Worm (Caenorhabditis elegans) whole organism, midembryonic: Measurements from ENCODE around the gene F14D7.8.

Source experiments
- T22C8.4 ChIP-seq: fragments of 200-800 bp; sonication (Bioruptor generic); IDR thresholded peaks from 2 replicates; pipeline ENCODE4 v1.3.6; 2022; ENCODE audit warnings: missing genetic modification characterization, missing compliant biosample characterization
- cog-1 ChIP-seq: sonication (generic microtip); optimal IDR thresholded peaks from 2 replicates; lab custom pipeline; 2016; ENCODE audit warnings: missing genetic modification characterization, missing compliant biosample characterization
- flt-1 ChIP-seq: fragments of 200-800 bp; sonication (Bioruptor generic); IDR thresholded peaks from 2 replicates; pipeline ENCODE4 v1.3.6; 2022; ENCODE audit warnings: missing genetic modification characterization, missing compliant biosample characterization
- klf-2 ChIP-seq: fragments of 200-800 bp; sonication (Bioruptor generic); conservative IDR thresholded peaks from 2 replicates; pipeline ENCODE4 v1.3.6; 2022; ENCODE audit warnings: missing genetic modification reagents, missing genetic modification characterization, missing compliant biosample characterization
- med-1 ChIP-seq: sonication (generic microtip); optimal IDR thresholded peaks from 2 replicates; lab custom pipeline; 2017; ENCODE audit warnings: missing genetic modification characterization, mild to moderate bottlenecking, missing compliant biosample characterization, antibody characterized with exemption, missing genetic modification reagents; ENCODE audit not compliant: insufficient read depth
- ref-1 ChIP-seq: fragments of 200-800 bp; sonication (Bioruptor generic); conservative IDR thresholded peaks from 2 replicates; pipeline ENCODE4 v1.3.6; 2022; ENCODE audit warnings: missing genetic modification reagents, missing genetic modification characterization, missing compliant biosample characterization
- tab-1 ChIP-seq: fragments of 200-800 bp; sonication (Bioruptor generic); IDR thresholded peaks from 2 replicates; pipeline ENCODE4 v1.3.6; 2022; ENCODE audit warnings: missing genetic modification characterization, missing compliant biosample characterization
- ztf-23 ChIP-seq: fragments of 200-800 bp; sonication (Bioruptor generic); IDR thresholded peaks from 2 replicates; pipeline ENCODE4 v1.3.6; 2022; ENCODE audit warnings: missing genetic modification reagents, missing genetic modification characterization, missing compliant biosample characterization
- ztf-29 ChIP-seq: fragments of 200-800 bp; sonication (Bioruptor generic); IDR thresholded peaks from 2 replicates; pipeline ENCODE4 v1.3.6; 2022; ENCODE audit warnings: missing genetic modification reagents, missing genetic modification characterization, missing compliant biosample characterization

Gene F14D7.8

ce11 chrV:14347234-14347826, 34.7 kb upstream of the F14D7.8 start, which contains the start of gene cept-2:
Gene cept-2, plus strand, starts transcription at chrV:14347766.
- TF ChIP-seq tab-1 (GFP tag; lab: Robert Waterston, UW) (no peak), ztf-29 (no peak), med-1 (GFP tag; lab: Kevin White, UChicago) (no peak), T22C8.4 (GFP tag; lab: Robert Waterston, UW) (no peak), flt-1 (peak; percentile 78), klf-2 (0 out of 2 replicates have a peak, but pooled peaks have one; percentile 54), cog-1 (tag; lab: Kevin White, UChicago) (peak; percentile 84), ref-1 (GFP tag; lab: Robert Waterston, UW) (no peak), ztf-23 (peak; percentile 77)

ce11 chrV:14341672-14342071, 29.1 kb upstream of the F14D7.8 start, which contains the start of gene F47B8.10:
Gene F47B8.10, plus strand, starts transcription at chrV:14341972.
- TF ChIP-seq cog-1 (tag; lab: Kevin White, UChicago): no peak
- no peak for TF ChIP-seq flt-1
- TF ChIP-seq med-1 (GFP tag; lab: Kevin White, UChicago): no peak
- no peak for TF ChIP-seq T22C8.4 (GFP tag; lab: Robert Waterston, UW)
- no peak for TF ChIP-seq ref-1 (GFP tag; lab: Robert Waterston, UW)
- TF ChIP-seq ztf-29: no peak
- TF ChIP-seq klf-2: no peak
- no peak for TF ChIP-seq ztf-23
- no peak for TF ChIP-seq tab-1 (GFP tag; lab: Robert Waterston, UW)

- TF ChIP-seq ref-1 (GFP tag; lab: Robert Waterston, UW): no peak
- TF ChIP-seq ztf-23: no peak
- TF ChIP-seq tab-1 (GFP tag; lab: Robert Waterston, UW): no peak
- TF ChIP-seq klf-2: no peak
These were observed 24.1 kb upstream of the F14D7.8 start, which contains the start of gene srm-6 for ce11 chrV:14336655-14337054. Gene srm-6, plus strand, starts transcription at chrV:14336955.

- no peak for TF ChIP-seq cog-1 (tag; lab: Kevin White, UChicago)
- TF ChIP-seq klf-2: no peak
- no peak for TF ChIP-seq tab-1 (GFP tag; lab: Robert Waterston, UW)
- no peak for TF ChIP-seq med-1 (GFP tag; lab: Kevin White, UChicago)
- TF ChIP-seq ztf-29: no peak
- no peak for TF ChIP-seq ref-1 (GFP tag; lab: Robert Waterston, UW)
- TF ChIP-seq ztf-23: no peak
- TF ChIP-seq T22C8.4 (GFP tag; lab: Robert Waterston, UW): no peak
These were observed 22.3 kb upstream of the F14D7.8 start, which contains the start of gene srm-5 for ce11 chrV:14334901-14335300. Gene srm-5, plus strand, starts transcription at chrV:14335201.

ce11 chrV:14333116-14333515, 20.5 kb upstream of the F14D7.8 start, which contains the start of gene srm-4:
Gene srm-4, plus strand, starts transcription at chrV:14333416.
- TF ChIP-seq flt-1 (no peak), med-1 (GFP tag; lab: Kevin White, UChicago) (no peak), cog-1 (tag; lab: Kevin White, UChicago) (no peak), tab-1 (GFP tag; lab: Robert Waterston, UW) (no peak), klf-2 (no peak), T22C8.4 (GFP tag; lab: Robert Waterston, UW) (no peak), ztf-29 (no peak), ztf-23 (no peak)

ce11 chrV:14331477-14331876, 18.9 kb upstream of the F14D7.8 start, which contains the start of gene F47B8.8:
Gene F47B8.8, plus strand, starts transcription at chrV:14331733.
- no peak for TF ChIP-seq flt-1
- no peak for TF ChIP-seq ref-1 (GFP tag; lab: Robert Waterston, UW)

- TF ChIP-seq med-1 (GFP tag; lab: Kevin White, UChicago): no peak
- TF ChIP-seq cog-1 (tag; lab: Kevin White, UChicago): no peak
- no peak for TF ChIP-seq flt-1
- TF ChIP-seq T22C8.4 (GFP tag; lab: Robert Waterston, UW): no peak
- TF ChIP-seq ztf-23: no peak
- TF ChIP-seq ztf-29: no peak
- no peak for TF ChIP-seq tab-1 (GFP tag; lab: Robert Waterston, UW)
- TF ChIP-seq klf-2: no peak
- no peak for TF ChIP-seq ref-1 (GFP tag; lab: Robert Waterston, UW)
These were observed 16.2 kb upstream of the F14D7.8 start, which contains the start of gene pepm-1 for ce11 chrV:14328806-14329205. Gene pepm-1, plus strand, starts transcription at chrV:14329106.

ce11 chrV:14327776-14328175, 15.2 kb upstream of the F14D7.8 start, which contains the start of gene F47B8.5:
Gene F47B8.5, minus strand, starts transcription at chrV:14327876.
- TF ChIP-seq med-1 (GFP tag; lab: Kevin White, UChicago) (no peak), ref-1 (GFP tag; lab: Robert Waterston, UW) (no peak), ztf-29 (no peak), cog-1 (tag; lab: Kevin White, UChicago) (no peak)

- TF ChIP-seq klf-2: no peak
- TF ChIP-seq ztf-29: no peak
- TF ChIP-seq T22C8.4 (GFP tag; lab: Robert Waterston, UW): no peak
- no peak for TF ChIP-seq ztf-23
- TF ChIP-seq tab-1 (GFP tag; lab: Robert Waterston, UW): no peak
These were observed 12.2 kb upstream of the F14D7.8 start, which contains the start of the genes F47B8.4 and F47B8.18 for ce11 chrV:14324502-14325467. Gene F47B8.4, minus strand, starts transcription at chrV:14324673. Gene F47B8.18, minus strand, starts transcription at chrV:14325464.
